Worm (Caenorhabditis elegans) whole organism, L1 larva: ENCODE measurements around the gene nhr-140.

Experiments used
- C04F5.9 ChIP-seq: sonication (generic microtip); optimal IDR thresholded peaks from 2 replicates; lab custom pipeline; 2016; ENCODE audit warnings: missing genetic modification characterization, missing compliant biosample characterization
- C34B4.2 ChIP-seq: sonication (generic microtip); optimal IDR thresholded peaks from 2 replicates; lab custom pipeline; 2017; ENCODE audit warnings: mild to moderate bottlenecking, missing genetic modification characterization, missing compliant biosample characterization
- F16B12.6 ChIP-seq: fragments of 150-350 bp; optimal IDR thresholded peaks from 2 replicates; lab custom pipeline; 2014; ENCODE audit warnings: missing biosample characterization, missing genetic modification characterization
- Y116A8C.19 ChIP-seq: sonication (generic microtip); optimal IDR thresholded peaks from 2 replicates; lab custom pipeline; 2016; ENCODE audit warnings: missing compliant biosample characterization, missing genetic modification characterization, borderline replicate concordance
- aha-1 ChIP-seq: fragments of 150-350 bp; optimal IDR thresholded peaks from 2 replicates; lab custom pipeline; 2014; ENCODE audit warnings: missing biosample characterization, missing genetic modification characterization
- alr-1 ChIP-seq: fragments of 200-800 bp; sonication (Bioruptor generic); optimal IDR thresholded peaks from 2 replicates; lab custom pipeline; 2018; ENCODE audit warnings: borderline replicate concordance, mild to moderate bottlenecking, missing genetic modification characterization, missing compliant biosample characterization
- aly-2 ChIP-seq: fragments of 150-350 bp; optimal IDR thresholded peaks from 2 replicates; lab custom pipeline; 2014; ENCODE audit warnings: missing biosample characterization, missing genetic modification characterization
- ceh-8 ChIP-seq: fragments of 200-800 bp; sonication (Bioruptor generic); optimal IDR thresholded peaks from 2 replicates; lab custom pipeline; 2018; ENCODE audit warnings: mild to moderate bottlenecking, missing genetic modification characterization, moderate library complexity, missing compliant biosample characterization
- ceh-88 ChIP-seq: fragments of 200-800 bp; sonication (Bioruptor generic); IDR thresholded peaks from 2 replicates; pipeline ENCODE4 v1.3.6; 2022; ENCODE audit warnings: missing genetic modification characterization, missing compliant biosample characterization
- ceh-90 ChIP-seq: sonication (generic microtip); optimal IDR thresholded peaks from 2 replicates; lab custom pipeline; 2016; ENCODE audit warnings: missing genetic modification characterization, missing compliant biosample characterization
- ces-1 ChIP-seq: fragments of 150-350 bp; optimal IDR thresholded peaks from 2 replicates; lab custom pipeline; 2014; ENCODE audit warnings: missing biosample characterization, missing genetic modification reagents, missing genetic modification characterization
- dpl-1 ChIP-seq, 3 experiments: fragments of 150-350 bp in 2 of 3; sonication (generic microtip) in 1 of 3; optimal IDR thresholded peaks; 2 replicates each; lab custom pipeline; 2014 to 2017; ENCODE audit warnings: missing biosample characterization in 3 of 3, missing genetic modification characterization in 3 of 3, missing genetic modification reagents in 3 of 3
- dsc-1 ChIP-seq: sonication (generic microtip); optimal IDR thresholded peaks from 2 replicates; lab custom pipeline; 2016; ENCODE audit warnings: mild to moderate bottlenecking, missing genetic modification characterization, missing compliant biosample characterization
- egl-13 ChIP-seq: sonication (generic microtip); optimal IDR thresholded peaks from 2 replicates; lab custom pipeline; 2016; ENCODE audit warnings: missing genotype, missing genetic modification reagents, missing genetic modification characterization, missing compliant biosample characterization
- elt-3 ChIP-seq, 6 experiments: fragments of 150-350 bp in 1 of 6; sonication (generic microtip); optimal IDR thresholded peaks; 2 replicates each; lab custom pipeline; 2017 to 2018; ENCODE audit warnings: missing biosample characterization in 6 of 6, missing genetic modification characterization in 6 of 6, inconsistent platforms in 1 of 6
- fkh-10 ChIP-seq: sonication (generic microtip); optimal IDR thresholded peaks from 2 replicates; lab custom pipeline; 2017; ENCODE audit warnings: missing biosample characterization, missing genetic modification reagents, missing genetic modification characterization
- fkh-4 ChIP-seq: sonication (generic microtip); optimal IDR thresholded peaks from 2 replicates; lab custom pipeline; 2016; ENCODE audit warnings: missing compliant biosample characterization, missing genetic modification characterization, borderline replicate concordance
- fkh-8 ChIP-seq: sonication (generic microtip); optimal IDR thresholded peaks from 2 replicates; lab custom pipeline; 2016; ENCODE audit warnings: mild to moderate bottlenecking, missing genetic modification characterization, missing compliant biosample characterization
- fos-1 ChIP-seq: fragments of 150-350 bp; optimal IDR thresholded peaks from 2 replicates; lab custom pipeline; 2014; ENCODE audit warnings: missing biosample characterization, missing genetic modification characterization
- grh-1 ChIP-seq: fragments of 200-800 bp; sonication (Bioruptor generic); IDR thresholded peaks from 2 replicates; pipeline ENCODE4 v1.3.6; 2022; ENCODE audit warnings: missing genetic modification reagents, missing genetic modification characterization, missing compliant biosample characterization
- isw-1 ChIP-seq: fragments of 200-800 bp; sonication (Bioruptor generic); IDR thresholded peaks from 2 replicates; pipeline ENCODE4 v1.3.6; 2022; ENCODE audit warnings: missing genetic modification characterization, missing compliant biosample characterization
- lin-13 ChIP-seq: fragments of 150-350 bp; optimal IDR thresholded peaks from 2 replicates; lab custom pipeline; 2014; ENCODE audit warnings: missing biosample characterization, missing genetic modification reagents, missing genetic modification characterization
- lin-35 ChIP-seq, 2 experiments: fragments of 150-350 bp; optimal IDR thresholded peaks; 2 replicates each; lab custom pipeline; 2014; ENCODE audit warnings: missing biosample characterization in 2 of 2, missing genetic modification characterization in 2 of 2, missing genetic modification reagents in 2 of 2
- mef-2 ChIP-seq: fragments of 150-350 bp; optimal IDR thresholded peaks from 2 replicates; lab custom pipeline; 2014; ENCODE audit warnings: missing biosample characterization, missing genetic modification characterization
- nhr-12 ChIP-seq: sonication (generic microtip); optimal IDR thresholded peaks from 2 replicates; lab custom pipeline; 2017; ENCODE audit warnings: missing biosample characterization, missing genetic modification characterization
- nhr-19 ChIP-seq: fragments of 200-800 bp; sonication (Bioruptor generic); conservative IDR thresholded peaks from 2 replicates; pipeline ENCODE4 v1.3.6; 2022; ENCODE audit warnings: missing genetic modification characterization, missing compliant biosample characterization
- nhr-20 ChIP-seq: sonication (generic microtip); optimal IDR thresholded peaks from 2 replicates; lab custom pipeline; 2016; ENCODE audit warnings: mild to moderate bottlenecking, missing genetic modification characterization, missing compliant biosample characterization
- nhr-237 ChIP-seq: fragments of 150-350 bp; optimal IDR thresholded peaks from 2 replicates; lab custom pipeline; 2014; ENCODE audit warnings: missing biosample characterization, missing genetic modification characterization
- nhr-47 ChIP-seq: sonication (generic microtip); optimal IDR thresholded peaks from 2 replicates; lab custom pipeline; 2016; ENCODE audit warnings: mild to moderate bottlenecking, missing genetic modification characterization, moderate library complexity, missing compliant biosample characterization
- nhr-77 ChIP-seq: fragments of 150-350 bp; optimal IDR thresholded peaks from 2 replicates; lab custom pipeline; 2014; ENCODE audit warnings: missing biosample characterization, missing genetic modification characterization
- nhr-85 ChIP-seq: sonication (generic microtip); peaks from one replicate; lab custom pipeline; 2016; ENCODE audit warnings: missing genetic modification characterization, inconsistent platforms, missing compliant biosample characterization
- pag-3 ChIP-seq: sonication (generic microtip); optimal IDR thresholded peaks from 2 replicates; lab custom pipeline; 2017; ENCODE audit warnings: missing genetic modification characterization, mild to moderate bottlenecking, missing compliant biosample characterization, antibody characterized with exemption, borderline replicate concordance; ENCODE audit not compliant: insufficient read depth
- pqm-1 ChIP-seq: sonication (generic microtip); optimal IDR thresholded peaks from 3 replicates; lab custom pipeline; 2017; ENCODE audit warnings: missing biosample characterization, missing genetic modification characterization
- snpc-4 ChIP-seq: fragments of 150-350 bp; optimal IDR thresholded peaks from 2 replicates; lab custom pipeline; 2014; ENCODE audit warnings: missing biosample characterization, missing genetic modification characterization
- snu-23 ChIP-seq: sonication (generic microtip); optimal IDR thresholded peaks from 2 replicates; lab custom pipeline; 2016; ENCODE audit warnings: missing genetic modification characterization, missing compliant biosample characterization
- sup-37 ChIP-seq: fragments of 200-800 bp; sonication (Bioruptor generic); optimal IDR thresholded peaks from 2 replicates; lab custom pipeline; 2018; ENCODE audit warnings: mild to moderate bottlenecking, missing genetic modification characterization, missing compliant biosample characterization
- zip-4 ChIP-seq: fragments of 200-800 bp; sonication (Bioruptor generic); optimal IDR thresholded peaks from 2 replicates; lab custom pipeline; 2018; ENCODE audit warnings: mild to moderate bottlenecking, missing genetic modification characterization, moderate library complexity, missing compliant biosample characterization
- ztf-4 ChIP-seq: fragments of 150-350 bp; optimal IDR thresholded peaks from 2 replicates; lab custom pipeline; 2014; ENCODE audit warnings: missing biosample characterization, missing genetic modification characterization

The nhr-140 gene

DNA sequence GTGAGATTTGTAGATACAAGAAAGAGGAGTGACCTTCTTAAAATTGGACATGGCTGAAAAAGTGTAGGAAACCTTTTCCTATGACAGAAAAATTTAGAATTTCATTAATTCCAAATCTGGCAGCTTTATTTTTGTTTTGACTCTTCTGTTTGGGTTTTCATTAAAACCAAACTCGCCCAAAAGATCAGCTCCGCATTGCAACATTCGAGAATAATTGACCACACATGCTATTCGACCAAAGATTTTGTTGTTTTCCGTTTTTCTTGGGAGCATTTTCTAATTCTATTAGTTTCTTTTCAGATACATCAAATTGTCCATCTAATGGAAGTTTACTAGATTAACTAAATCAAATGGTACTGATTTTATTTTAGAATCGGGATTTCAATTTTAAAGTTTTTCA lies 33.2 kb downstream of the nhr-140 start, which contains the start of gene mec-1:
TSS of gene mec-1 (plus strand) at position 301 of the 400 bp plus-strand sequence.
- TF ChIP-seq aha-1, result no peak
- peak; percentile 10 for TF ChIP-seq dsc-1
- TF ChIP-seq, all 84 proteins: peak for 1

DNA sequence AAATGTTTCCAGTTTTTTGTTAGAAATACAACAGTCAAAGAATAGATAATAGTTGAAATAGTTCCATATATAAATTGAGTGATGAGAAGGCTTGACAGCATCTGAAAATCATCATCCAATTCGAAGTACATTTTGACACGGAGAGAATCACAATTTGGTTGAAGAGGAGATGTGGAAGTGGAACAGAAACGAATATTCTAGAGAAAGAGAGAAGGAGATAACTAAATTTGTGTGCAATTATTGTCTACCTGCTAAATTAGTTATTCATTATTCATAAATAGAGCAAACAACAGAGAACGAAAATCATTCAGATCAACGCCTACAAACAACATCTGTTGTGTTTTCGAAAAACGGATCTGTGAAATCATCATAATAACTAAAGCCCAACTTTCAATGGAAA lies 35.7 kb downstream of the nhr-140 start, which contains the start of gene srg-31:
TSS of gene srg-31 (minus strand) at position 101 of the 400 bp plus-strand sequence.
- TF ChIP-seq nhr-85 (tag; lab: Kevin White, UChicago), result no peak
- no peak for TF ChIP-seq C04F5.9 (tag; lab: Kevin White, UChicago)
- no peak for TF ChIP-seq pag-3 (tag; lab: Kevin White, UChicago)
- no peak for TF ChIP-seq Y116A8C.19 (tag; lab: Kevin White, UChicago)
- no peak for TF ChIP-seq isw-1 (GFP tag; lab: Robert Waterston, UW)
- no peak for TF ChIP-seq dsc-1
- no peak for TF ChIP-seq ceh-90 (tag; lab: Kevin White, UChicago)
- no peak for TF ChIP-seq lin-35 (GFP tag; optimal IDR thresholded peaks at IDR 0.05; lab: Kevin White, UChicago)
- TF ChIP-seq grh-1, result no peak
- no peak for TF ChIP-seq ces-1 (GFP tag; lab: Kevin White, UChicago)
- TF ChIP-seq snu-23 (GFP tag; lab: Kevin White, UChicago), result no peak
- TF ChIP-seq nhr-237 (tag; lab: Kevin White, UChicago), result no peak
- no peak for TF ChIP-seq fkh-8 (tag; lab: Kevin White, UChicago)
- TF ChIP-seq sup-37, result no peak

DNA sequence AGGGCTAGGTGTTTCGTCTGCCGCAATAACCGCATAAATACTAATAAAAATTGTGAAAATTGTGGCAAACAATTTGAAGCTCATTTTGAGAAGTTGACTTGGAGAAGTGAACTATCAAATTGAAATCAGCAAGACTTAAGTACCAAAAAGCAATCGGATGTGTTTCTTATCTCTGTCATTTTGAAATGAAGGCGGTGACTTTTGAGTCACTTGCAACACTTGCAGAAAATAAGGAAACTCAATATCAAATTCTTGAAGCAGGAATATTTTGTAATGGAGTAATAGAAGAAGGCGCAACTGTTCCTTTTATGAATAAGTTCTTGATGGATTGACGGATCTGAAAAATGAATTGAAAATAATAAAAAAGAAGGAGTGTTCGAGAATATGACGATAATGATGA lies 38.2 kb downstream of the nhr-140 start, which contains the start of gene T07H8.11:
TSS of gene T07H8.11 (minus strand) at position 101 of the 400 bp plus-strand sequence.
- no peak for TF ChIP-seq fkh-4 (tag; lab: Kevin White, UChicago)
- TF ChIP-seq elt-3 (tag; optimal IDR thresholded peaks at IDR 0.05; lab: Kevin White, UChicago), result no peak
- TF ChIP-seq nhr-20, result no peak

DNA sequence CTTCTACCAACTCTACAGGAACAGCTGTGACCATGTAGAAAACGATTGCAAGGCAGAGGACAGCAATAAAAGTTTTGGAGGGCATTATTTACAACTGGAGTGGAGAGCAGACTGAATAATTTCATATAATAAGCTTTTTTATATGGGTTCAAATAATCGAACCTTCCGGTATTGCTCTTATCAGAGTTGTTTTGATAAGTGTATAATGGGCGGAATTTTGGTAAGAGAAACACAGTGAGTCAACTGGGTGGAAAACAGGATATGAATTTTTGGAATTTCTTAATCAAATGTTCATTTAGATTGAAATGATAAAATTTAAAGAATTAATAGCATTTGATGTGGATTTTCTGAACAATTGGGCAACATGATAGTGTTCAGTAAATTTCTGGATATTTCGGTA lies 39.7 kb downstream of the nhr-140 start, which contains the start of gene Y57E12B.11:
TSS of gene Y57E12B.11 (minus strand) at position 101 of the 400 bp plus-strand sequence.
- TF ChIP-seq fkh-10 (GFP tag; lab: Kevin White, UChicago), result no peak
- TF ChIP-seq dpl-1 (GFP tag; optimal IDR thresholded peaks at IDR 0.05; lab: Kevin White, UChicago), result no peak
- no peak for TF ChIP-seq nhr-12 (tag; lab: Kevin White, UChicago)
- TF ChIP-seq alr-1 (tag; lab: Kevin White, UChicago), result no peak
- TF ChIP-seq C04F5.9 (tag; lab: Kevin White, UChicago), result no peak
- TF ChIP-seq F16B12.6 (tag; lab: Kevin White, UChicago), result no peak
- TF ChIP-seq grh-1, result no peak
- TF ChIP-seq fos-1 (tag; lab: Kevin White, UChicago), result no peak

DNA sequence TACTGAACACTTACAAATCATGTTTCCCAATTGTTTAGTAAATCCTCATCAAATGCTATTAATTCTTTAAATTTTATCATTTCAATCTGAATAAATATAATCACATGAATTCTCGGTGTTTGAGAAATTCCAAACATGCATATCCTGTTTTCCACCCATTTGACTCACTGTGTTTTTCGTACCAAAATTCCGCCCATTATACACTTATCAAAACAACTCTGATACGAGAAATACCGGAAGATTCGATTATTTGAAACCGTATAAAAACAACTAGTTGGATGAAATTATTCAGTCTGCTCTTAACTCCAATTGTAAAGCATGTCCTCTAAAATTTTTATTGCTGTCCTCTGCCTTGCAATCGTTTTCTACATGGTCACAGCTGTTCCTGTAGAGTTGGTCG lies 41.3 kb downstream of the nhr-140 start, which contains the start of gene Y57E12B.1:
TSS of gene Y57E12B.1 (plus strand) at position 301 of the 400 bp plus-strand sequence.
- TF ChIP-seq pqm-1 (tag; lab: Kevin White, UChicago), result no peak
- TF ChIP-seq snu-23 (GFP tag; lab: Kevin White, UChicago), result no peak
- no peak for TF ChIP-seq lin-35 (GFP tag; optimal IDR thresholded peaks at IDR 0.05; lab: Kevin White, UChicago)
- TF ChIP-seq elt-3 (tag; optimal IDR thresholded peaks at IDR 0.05; lab: Kevin White, UChicago), result no peak
- TF ChIP-seq fos-1 (tag; lab: Kevin White, UChicago), result no peak

DNA sequence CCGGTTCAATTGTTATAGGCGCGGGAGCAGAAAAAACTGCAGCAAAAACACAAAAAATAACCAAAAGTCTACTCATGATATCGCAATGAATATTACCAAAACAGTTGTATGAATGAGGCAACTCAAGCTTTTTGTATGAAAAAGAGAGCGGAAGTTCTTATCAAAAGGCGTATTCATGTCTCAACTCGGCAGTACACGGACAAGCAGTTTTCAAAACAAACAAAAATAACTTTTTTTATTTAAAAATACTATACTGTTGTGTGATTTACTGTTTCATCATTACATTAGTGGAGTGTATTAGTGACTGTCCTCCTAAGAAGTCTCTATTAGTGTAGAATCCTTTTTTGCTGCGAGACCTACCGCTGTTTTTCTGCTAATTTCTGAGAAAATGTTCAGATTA lies 42.0 kb downstream of the nhr-140 start, which contains the start of gene Y57E12B.4:
TSS of gene Y57E12B.4 (minus strand) at position 101 of the 400 bp plus-strand sequence.
- TF ChIP-seq egl-13 (tag; lab: Kevin White, UChicago) (no peak), lin-13 (GFP tag; lab: Kevin White, UChicago) (no peak), mef-2 (no peak), nhr-77 (tag; lab: Kevin White, UChicago) (no peak), snpc-4 (tag; lab: Kevin White, UChicago) (no peak), nhr-20 (no peak), zip-4 (GFP tag; lab: Kevin White, UChicago) (no peak), ceh-8 (no peak), aha-1 (no peak), ceh-88 (no peak), nhr-19 (GFP tag; lab: Robert Waterston, UW) (no peak), isw-1 (GFP tag; lab: Robert Waterston, UW) (no peak), aly-2 (tag; lab: Kevin White, UChicago) (no peak), nhr-47 (tag; lab: Kevin White, UChicago) (no peak), ztf-4 (tag; lab: Kevin White, UChicago) (no peak), C34B4.2 (tag; lab: Kevin White, UChicago) (no peak), Y116A8C.19 (tag; lab: Kevin White, UChicago) (no peak)
